Fruit fly (Drosophila melanogaster): Measurements from ENCODE around the gene Tgs1.

Gene Tgs1

dm6 chr3R:18255281-18255680, at the start of gene Tgs1, which contains the start of the genes Ada2a, Polr2D and moi:
Tgs1 (plus strand) TSS chr3R:18255530.
Ada2a (minus strand) TSS chr3R:18255487.
Polr2D (minus strand) TSS chr3R:18255487.
moi (plus strand) TSS chr3R:18255530.
- TF ChIP-seq CG17568 (GFP tag; optimal IDR thresholded peaks at IDR 0.05): no peak
- TF ChIP-seq CG1792 (GFP tag; optimal IDR thresholded peaks at IDR 0.05): no peak
- no peak for TF ChIP-seq CG7745 (tag; optimal IDR thresholded peaks at IDR 0.05)
- no peak for TF ChIP-seq Vsx1 (GFP tag; optimal IDR thresholded peaks at IDR 0.05)
- no peak for TF ChIP-seq kah (GFP tag; optimal IDR thresholded peaks at IDR 0.05)
- peak; percentile 48 for TF ChIP-seq CG15514 (GFP tag; optimal IDR thresholded peaks at IDR 0.05)
- TF ChIP-seq CG8478 (optimal IDR thresholded peaks at IDR 0.05): no peak
- no peak for TF ChIP-seq CoRest (tag; optimal IDR thresholded peaks at IDR 0.05)
- TF ChIP-seq CG11456 (GFP tag; IDR thresholded peaks at IDR 0.05): no peak
- TF ChIP-seq sisA (GFP tag; IDR thresholded peaks at IDR 0.05): no peak
- TF ChIP-seq gcm2 (GFP tag; optimal IDR thresholded peaks at IDR 0.05): no peak
- no peak for TF ChIP-seq CG12104 (GFP tag; optimal IDR thresholded peaks at IDR 0.05)
- TF ChIP-seq CG4282 (GFP tag; optimal IDR thresholded peaks at IDR 0.05): no peak
- TF ChIP-seq inv (GFP tag; IDR thresholded peaks at IDR 0.05; ENCODE audit: partially characterized antibody): peak; percentile 66
- TF ChIP-seq CG3281 (GFP tag; optimal IDR thresholded peaks at IDR 0.05): no peak
- no peak for TF ChIP-seq CG8388 (GFP tag; optimal IDR thresholded peaks at IDR 0.05)
- peak; percentile 40 for TF ChIP-seq sd (tag; optimal IDR thresholded peaks at IDR 0.05)
- TF ChIP-seq CG9797 (GFP tag; optimal IDR thresholded peaks at IDR 0.05): peak; percentile 78
- no peak for TF ChIP-seq CG1602 (GFP tag; optimal IDR thresholded peaks at IDR 0.05)
- no peak for TF ChIP-seq CG6654 (GFP tag; optimal IDR thresholded peaks at IDR 0.05)
- peak; percentile 64 for TF ChIP-seq sna (GFP tag; IDR thresholded peaks at IDR 0.05; ENCODE audit: partially characterized antibody)
- TF ChIP-seq Meics (GFP tag; optimal IDR thresholded peaks at IDR 0.05): no peak
- peak; percentile 96 for TF ChIP-seq MBD-R2 (GFP tag; IDR thresholded peaks at IDR 0.05)
- TF ChIP-seq CG7556 (GFP tag; optimal IDR thresholded peaks at IDR 0.05): no peak
- no peak for TF ChIP-seq ind (GFP tag; optimal IDR thresholded peaks at IDR 0.05)
- TF ChIP-seq ase (GFP tag; IDR thresholded peaks at IDR 0.05): no peak
- TF ChIP-seq CG2199 (GFP tag; IDR thresholded peaks at IDR 0.05): no peak
- TF ChIP-seq CG31441 (GFP tag; IDR thresholded peaks at IDR 0.05): no peak
- peak; percentile 55 for TF ChIP-seq Elba2 (GFP tag; optimal IDR thresholded peaks at IDR 0.05)
- TF ChIP-seq schlank (tag; optimal IDR thresholded peaks at IDR 0.05): no peak
- no peak for TF ChIP-seq CG4404 (GFP tag; IDR thresholded peaks at IDR 0.05)
- TF ChIP-seq Sox100B (GFP tag; optimal IDR thresholded peaks at IDR 0.05): no peak
- TF ChIP-seq knrl (GFP tag; IDR thresholded peaks at IDR 0.05; ENCODE audit: partially characterized antibody): peak; percentile 73
- TF ChIP-seq trh (GFP tag; optimal IDR thresholded peaks at IDR 0.05): no peak
- no peak for TF ChIP-seq pho (GFP tag; optimal IDR thresholded peaks at IDR 0.05)
- no peak for TF ChIP-seq Camta (GFP tag; optimal IDR thresholded peaks at IDR 0.05)
- no peak for TF ChIP-seq dpn (GFP tag; optimal IDR thresholded peaks at IDR 0.05)
- peak; percentile 9 for TF ChIP-seq CG2120 (GFP tag; optimal IDR thresholded peaks at IDR 0.05)
- TF ChIP-seq CG17612 (GFP tag; IDR thresholded peaks at IDR 0.05): no peak
- peak; percentile 86 for TF ChIP-seq CG13287 (GFP tag; IDR thresholded peaks at IDR 0.05; ENCODE audit: partially characterized antibody)
- no peak for TF ChIP-seq CTCF (GFP tag; optimal IDR thresholded peaks at IDR 0.05)
- TF ChIP-seq CG4707 (GFP tag; optimal IDR thresholded peaks at IDR 0.05): no peak
- TF ChIP-seq CG31365 (tag; optimal IDR thresholded peaks at IDR 0.05): no peak
- no peak for TF ChIP-seq twi (tag; optimal IDR thresholded peaks at IDR 0.05)
- TF ChIP-seq PHDP (tag; optimal IDR thresholded peaks at IDR 0.05): no peak
- no peak for TF ChIP-seq oc (tag; optimal IDR thresholded peaks at IDR 0.05)
- peak; percentile 46; the same call in 2 of the 3 replicates for TF ChIP-seq CG7963 (GFP tag; IDR thresholded peaks at IDR 0.05; ENCODE audit: partially characterized antibody)
- no peak for TF ChIP-seq ERR (GFP tag; optimal IDR thresholded peaks at IDR 0.05)
- no peak for TF ChIP-seq CG6689 (GFP tag; IDR thresholded peaks at IDR 0.05)
- no peak for TF ChIP-seq CG3838 (GFP tag; optimal IDR thresholded peaks at IDR 0.05)
- TF ChIP-seq Nf-YC (tag; optimal IDR thresholded peaks at IDR 0.05): peak; percentile 5
- no peak for TF ChIP-seq salm (tag; optimal IDR thresholded peaks at IDR 0.05)
- no peak for TF ChIP-seq CG10462 (GFP tag; optimal IDR thresholded peaks at IDR 0.05)
